Fruit fly (Drosophila melanogaster) whole organism, wandering third instar larva: ENCODE measurements around the gene Adar.

Experiments used
- CG32264 ChIP-seq: fragments of 200-800 bp; sonication (Bioruptor generic); optimal IDR thresholded peaks from 2 replicates; lab custom pipeline; 2016; ENCODE audit warnings: missing biosample characterization, missing genetic modification characterization
- CG9705 ChIP-seq: fragments of 200-800 bp; sonication (Bioruptor generic); optimal IDR thresholded peaks from 2 replicates; lab custom pipeline; 2018; ENCODE audit warnings: missing biosample characterization, mild to moderate bottlenecking, missing genetic modification characterization
- CrebA ChIP-seq: fragments of 200-800 bp; sonication (Bioruptor generic); optimal IDR thresholded peaks from 2 replicates; lab custom pipeline; 2016; ENCODE audit warnings: missing biosample characterization, mild to moderate bottlenecking, missing genetic modification characterization, borderline replicate concordance
- Dfd ChIP-seq: fragments of >200 bp; optimal IDR thresholded peaks from 2 replicates; lab custom pipeline; 2017; ENCODE audit warnings: missing biosample characterization, missing genetic modification characterization
- GATAd ChIP-seq: sonication (Bioruptor generic); optimal IDR thresholded peaks from 2 replicates; lab custom pipeline; 2016; ENCODE audit warnings: missing biosample characterization, missing genetic modification characterization
- HLH106 ChIP-seq: fragments of 200-800 bp; optimal IDR thresholded peaks from 3 replicates; lab custom pipeline; 2019; ENCODE audit warnings: missing biosample characterization, mild to moderate bottlenecking, missing genetic modification characterization, moderate library complexity
- Hnf4 ChIP-seq: fragments of 200-800 bp; sonication (Bioruptor generic); optimal IDR thresholded peaks from 2 replicates; lab custom pipeline; 2016; ENCODE audit warnings: missing biosample characterization, mild to moderate bottlenecking, missing genetic modification characterization
- Hr78 ChIP-seq: fragments of >200 bp; optimal IDR thresholded peaks from 2 replicates; lab custom pipeline; 2017; ENCODE audit warnings: missing biosample characterization, missing genetic modification characterization
- Hr83 ChIP-seq: fragments of 200-300 bp; sonication (Bioruptor generic); optimal IDR thresholded peaks from 2 replicates; lab custom pipeline; 2016; ENCODE audit warnings: missing biosample characterization, mild to moderate bottlenecking, missing genetic modification characterization, moderate library complexity; ENCODE audit not compliant: poor library complexity, severe bottlenecking
- Jra ChIP-seq: sonication (Bioruptor generic); optimal IDR thresholded peaks from 2 replicates; lab custom pipeline; 2016; ENCODE audit warnings: missing biosample characterization, missing genetic modification characterization
- Myc ChIP-seq: fragments of >200 bp; optimal IDR thresholded peaks from 2 replicates; lab custom pipeline; 2017
- N ChIP-seq: fragments of >200 bp; optimal IDR thresholded peaks from 2 replicates; lab custom pipeline; 2018; ENCODE audit warnings: missing biosample characterization, missing external identifiers, missing genetic modification characterization
- Rel ChIP-seq, 2 experiments: fragments of 200-800 bp; sonication (Bioruptor generic) in 1 of 2; optimal IDR thresholded peaks; 2 replicates in 1 of 2; 3 replicates in 1 of 2; lab custom pipeline; 2016 to 2019; ENCODE audit warnings: mild to moderate bottlenecking in 2 of 2, missing biosample characterization in 2 of 2, missing genetic modification characterization in 2 of 2, moderate library complexity in 1 of 2
- brk ChIP-seq: fragments of 200-800 bp; sonication (Bioruptor generic); optimal IDR thresholded peaks from 2 replicates; lab custom pipeline; 2016; ENCODE audit warnings: missing biosample characterization, mild to moderate bottlenecking, missing genetic modification characterization
- dl ChIP-seq, 2 experiments: fragments of 175-275, 200-275 bp in 1 of 2; fragments of 200-275 bp in 1 of 2; sonication (Bioruptor generic); optimal IDR thresholded peaks; lab custom pipeline; 2018; ENCODE audit warnings: mild to moderate bottlenecking in 2 of 2, missing biosample characterization in 2 of 2, missing genetic modification characterization in 2 of 2, moderate library complexity in 2 of 2; ENCODE audit not compliant: partially characterized antibody in 2 of 2, insufficient read depth in 1 of 2
- dmrt93B ChIP-seq: fragments of 200-800 bp; sonication (Bioruptor generic); optimal IDR thresholded peaks from 2 replicates; lab custom pipeline; 2018; ENCODE audit warnings: missing biosample characterization, mild to moderate bottlenecking, missing genetic modification characterization
- dsf ChIP-seq: sonication (Bioruptor generic); optimal IDR thresholded peaks from 2 replicates; lab custom pipeline; 2016; ENCODE audit warnings: missing biosample characterization, missing genetic modification characterization, borderline replicate concordance
- ey ChIP-seq: fragments of 200-800 bp; sonication (Bioruptor generic); optimal IDR thresholded peaks from 2 replicates; lab custom pipeline; 2016; ENCODE audit warnings: missing biosample characterization, missing genetic modification characterization
- foxo ChIP-seq, 2 experiments: fragments of 200-800 bp; sonication (Bioruptor generic); optimal IDR thresholded peaks; 2 replicates in 1 of 2; 3 replicates in 1 of 2; lab custom pipeline; 2016 to 2017; ENCODE audit warnings: missing biosample characterization in 2 of 2, missing genetic modification characterization in 2 of 2
- fru ChIP-seq: fragments of 200-800 bp; sonication (Bioruptor generic); optimal IDR thresholded peaks from 3 replicates; lab custom pipeline; 2016; ENCODE audit warnings: missing biosample characterization, mild to moderate bottlenecking, missing genetic modification characterization
- h ChIP-seq: fragments of 200-800 bp; sonication (Bioruptor generic); optimal IDR thresholded peaks from 3 replicates; lab custom pipeline; 2016; ENCODE audit warnings: missing biosample characterization, mild to moderate bottlenecking, missing genetic modification characterization
- jim ChIP-seq: fragments of 175-275, 200-325 bp; sonication (Bioruptor generic); optimal IDR thresholded peaks from 2 replicates; lab custom pipeline; 2016; ENCODE audit warnings: missing biosample characterization, mild to moderate bottlenecking, missing genetic modification characterization
- rgr ChIP-seq: fragments of 200-800 bp; sonication (Bioruptor generic); optimal IDR thresholded peaks from 3 replicates; lab custom pipeline; 2016; ENCODE audit warnings: missing biosample characterization, mild to moderate bottlenecking, missing genetic modification characterization
- sage ChIP-seq: fragments of 200-800 bp; sonication (Bioruptor generic); optimal IDR thresholded peaks from 2 replicates; lab custom pipeline; 2016; ENCODE audit warnings: missing biosample characterization, mild to moderate bottlenecking, missing genetic modification characterization
- sv ChIP-seq: fragments of 200-800 bp; sonication (Bioruptor generic); optimal IDR thresholded peaks from 3 replicates; lab custom pipeline; 2016; ENCODE audit warnings: missing biosample characterization, missing genetic modification characterization
- tai ChIP-seq: sonication (Bioruptor generic); optimal IDR thresholded peaks from 2 replicates; lab custom pipeline; 2016; ENCODE audit warnings: missing biosample characterization, missing genetic modification characterization
- usp ChIP-seq: fragments of >200 bp; optimal IDR thresholded peaks from 2 replicates; lab custom pipeline; 2017; ENCODE audit warnings: missing biosample characterization, missing genetic modification characterization
- woc ChIP-seq: sonication (Bioruptor generic); optimal IDR thresholded peaks from 2 replicates; lab custom pipeline; 2016; ENCODE audit warnings: missing biosample characterization, mild to moderate bottlenecking, missing genetic modification characterization

Adar gene

DNA sequence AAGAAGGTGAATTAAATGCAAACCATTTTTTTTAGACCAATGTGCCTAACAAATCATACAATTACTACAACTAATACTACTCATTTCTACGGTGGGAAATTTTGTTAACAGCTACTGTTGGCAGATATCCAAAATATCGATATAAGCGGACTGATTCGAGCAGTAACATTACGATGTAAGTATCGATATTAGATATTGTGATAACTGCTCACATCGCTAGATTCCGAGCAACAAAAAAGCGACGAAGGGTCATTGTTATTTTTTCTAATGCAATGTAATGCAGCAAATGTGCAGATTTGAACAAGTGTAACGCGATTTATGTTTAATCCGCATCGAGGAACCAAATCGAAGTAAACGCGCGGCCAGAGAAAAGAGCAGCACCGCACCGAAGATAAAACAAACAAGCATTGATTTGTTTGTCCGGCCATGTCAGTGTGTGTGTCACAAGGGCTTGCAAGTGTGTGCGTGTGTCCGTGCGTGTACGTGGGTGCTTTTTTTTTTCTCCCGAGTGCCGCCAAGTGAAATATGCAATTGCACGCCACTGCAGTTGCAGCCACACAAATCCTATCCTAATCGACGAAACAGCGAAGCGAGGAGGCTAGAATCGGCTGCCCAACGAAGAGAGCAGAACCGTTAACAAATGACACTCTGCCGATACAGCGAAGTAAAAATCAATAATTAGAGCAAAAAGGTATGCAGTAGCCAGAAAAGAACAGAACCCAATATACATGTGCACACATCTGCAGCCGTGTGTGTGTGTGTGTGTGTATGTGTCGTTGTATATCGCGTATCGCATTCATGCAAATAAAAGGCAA lies at the start of gene Adar, which contains the start of gene prage:
Gene Adar, plus strand, starts transcription at position 194 of the 815 bp plus-strand sequence.
Gene prage, plus strand, starts transcription at position 188 of the 815 bp plus-strand sequence.
- TF ChIP-seq fru (GFP tag; lab: Kevin White, UChicago) (peak; percentile 62), N (GFP tag; lab: Kevin White, UChicago) (no peak), dmrt93B (GFP tag; lab: Kevin White, UChicago) (no peak), Myc (lab: Kevin White, UChicago) (no peak), Hnf4 (peak; percentile 23), foxo (GFP tag; optimal IDR thresholded peaks at IDR 0.05; lab: Kevin White, UChicago) (peak in 1 of 2 experiments; percentile 18), ey (peak; percentile 4), HLH106 (tag; lab: Kevin White, UChicago) (peak; percentile 40), woc (GFP tag; lab: Kevin White, UChicago) (peak; percentile 65), Dfd (GFP tag; lab: Kevin White, UChicago) (peak; percentile 32), h (GFP tag; lab: Kevin White, UChicago) (peak; percentile 21)
- TF ChIP-seq, all 38 proteins: peak for 8

DNA sequence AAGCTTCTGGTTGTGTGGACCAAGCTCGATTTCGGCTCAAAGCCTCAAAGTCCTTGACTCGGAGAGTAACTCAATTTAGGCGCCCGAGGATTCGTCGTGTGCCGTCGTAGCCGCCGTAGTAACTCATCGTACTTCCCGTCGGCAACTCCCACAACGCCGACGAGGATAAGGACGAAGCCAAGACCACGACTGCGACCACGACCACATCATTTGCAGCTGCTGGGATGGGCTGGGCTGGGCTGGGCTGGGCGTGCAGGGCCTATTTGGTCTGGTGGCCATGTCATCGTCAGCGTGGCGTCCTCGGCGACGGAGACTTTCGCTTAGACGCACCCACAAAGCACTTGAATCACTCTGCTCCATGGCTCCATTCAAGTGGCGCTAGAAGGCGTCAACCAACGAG lies 38.4 kb upstream of the Adar start:
- TF ChIP-seq Myc (lab: Kevin White, UChicago) (no peak), CG9705 (GFP tag; lab: Kevin White, UChicago) (no peak), CrebA (GFP tag; lab: Kevin White, UChicago) (no peak), Jra (GFP tag; lab: Kevin White, UChicago) (no peak), Rel (GFP tag; optimal IDR thresholded peaks at IDR 0.05; lab: Kevin White, UChicago) (no peak), Rel (tag; optimal IDR thresholded peaks at IDR 0.05; lab: Kevin White, UChicago) (no peak), h (GFP tag; lab: Kevin White, UChicago) (no peak), sage (no peak), dl (GFP tag; optimal IDR thresholded peaks at IDR 0.05; lab: Kevin White, UChicago; ENCODE audit: insufficient read depth in 1 of 2, partially characterized antibody in 2 of 2) (no peak), rgr (GFP tag; lab: Kevin White, UChicago) (no peak), brk (no peak), dsf (GFP tag; lab: Kevin White, UChicago) (no peak), woc (GFP tag; lab: Kevin White, UChicago) (no peak), Hr83 (no peak), GATAd (GFP tag; lab: Kevin White, UChicago) (no peak)

DNA sequence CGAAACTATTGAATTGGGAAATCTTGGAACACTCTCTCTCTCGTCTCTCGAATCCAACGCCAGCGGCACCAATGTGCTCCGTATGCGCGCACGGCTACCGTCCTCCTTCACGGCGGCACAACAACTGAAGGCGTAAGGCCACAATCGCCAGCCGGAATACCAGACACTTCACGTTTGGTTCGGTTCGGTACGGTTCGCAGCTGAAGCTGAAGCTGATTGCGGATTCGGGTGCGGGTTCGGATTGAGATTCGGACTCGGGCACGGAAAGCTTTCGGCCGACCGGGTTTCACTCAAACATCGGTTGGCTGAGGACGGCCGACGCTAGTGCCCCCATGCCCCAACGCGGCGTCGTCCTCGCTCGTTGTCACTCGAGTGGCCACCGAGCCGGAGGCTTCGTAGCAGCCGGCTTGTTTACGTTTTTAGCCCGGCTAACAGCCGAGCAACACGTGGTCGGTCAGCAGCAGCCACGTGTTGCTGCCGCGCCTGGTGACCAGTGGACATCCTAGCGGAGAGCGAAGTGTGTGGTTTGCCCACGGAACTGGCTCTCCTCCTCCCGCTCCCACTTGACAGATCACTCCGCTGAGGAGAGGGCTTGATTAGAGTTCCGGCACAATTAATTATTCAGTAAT lies 19.5 kb upstream of the Adar start, which contains the start of gene Scgdelta:
Gene Scgdelta, minus strand, starts transcription at position 128 of the 629 bp plus-strand sequence.
- TF ChIP-seq tai (GFP tag; lab: Kevin White, UChicago) (no peak), usp (GFP tag; lab: Kevin White, UChicago) (no peak), CG32264 (GFP tag; lab: Kevin White, UChicago) (no peak), jim (GFP tag; lab: Kevin White, UChicago) (no peak), Hr78 (GFP tag; lab: Kevin White, UChicago) (no peak), sv (GFP tag; lab: Kevin White, UChicago) (no peak), Jra (GFP tag; lab: Kevin White, UChicago) (no peak), fru (GFP tag; lab: Kevin White, UChicago) (no peak), h (GFP tag; lab: Kevin White, UChicago) (no peak), foxo (GFP tag; optimal IDR thresholded peaks at IDR 0.05; lab: Kevin White, UChicago) (no peak)

DNA sequence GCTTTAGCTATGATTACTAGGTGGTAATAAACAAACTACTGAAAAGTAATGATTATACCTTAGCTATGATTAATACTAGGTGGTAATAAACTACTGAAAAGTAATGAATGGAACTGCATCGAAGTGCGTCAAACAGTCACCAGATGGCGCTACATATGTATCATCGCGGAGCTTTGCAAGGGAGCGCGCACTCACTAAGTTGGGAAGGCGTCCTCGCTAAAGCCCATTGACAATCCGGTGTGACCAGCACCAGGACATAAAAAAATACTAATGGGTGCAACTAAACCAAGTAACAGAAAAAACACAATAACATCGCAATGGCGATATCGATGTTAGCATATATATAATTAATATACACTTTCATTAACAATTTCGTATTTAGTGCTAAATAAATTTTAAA lies 899 bp upstream of the Adar start:
- no peak for TF ChIP-seq Jra (GFP tag; lab: Kevin White, UChicago)
- TF ChIP-seq Myc (lab: Kevin White, UChicago), result peak; percentile 16
- peak; percentile 81 for TF ChIP-seq fru (GFP tag; lab: Kevin White, UChicago)
